Fruit fly (Drosophila melanogaster) whole organism, embryonic: ENCODE data around the gene GC2.
A peak's percentile ranks its signal among the peaks of the same experiment; 100 is the strongest.

Experiments used
- ATbp ChIP-seq: fragments of 200-800 bp; sonication (Bioruptor generic); optimal IDR thresholded peaks from 2 replicates; lab custom pipeline; 2017; ENCODE audit warnings: missing biosample characterization, mild to moderate bottlenecking, missing genetic modification characterization, missing genetic modification reagents
- Aef1 ChIP-seq: fragments of 200-800 bp; sonication (Bioruptor generic); IDR thresholded peaks from 3 replicates; pipeline ENCODE4 v1.3.6; 2022; ENCODE audit warnings: missing biosample characterization, missing genetic modification characterization
- Awh ChIP-seq: fragments of 200-800 bp; sonication (Bioruptor generic); IDR thresholded peaks from 2 replicates; pipeline ENCODE4, ENCODE4 v1.3.6; 2022; ENCODE audit warnings: missing biosample characterization, missing genetic modification characterization
- CG10209 ChIP-seq: fragments of 200-800 bp; sonication (Bioruptor generic); optimal IDR thresholded peaks from 3 replicates; lab custom pipeline; 2017; ENCODE audit warnings: missing biosample characterization, mild to moderate bottlenecking, missing genetic modification characterization, missing genetic modification reagents
- CG11085 ChIP-seq: fragments of 200-800 bp; sonication (Bioruptor generic); IDR thresholded peaks from 2 replicates; pipeline ENCODE4 v1.3.6; 2022; ENCODE audit warnings: missing biosample characterization, missing genetic modification characterization
- CG11398 ChIP-seq: fragments of 200-800 bp; sonication (Bioruptor generic); optimal IDR thresholded peaks from 2 replicates; lab custom pipeline; 2016; ENCODE audit warnings: missing biosample characterization, missing genetic modification characterization
- CG11695 ChIP-seq: fragments of 200-800 bp; sonication (Bioruptor generic); IDR thresholded peaks from 3 replicates; pipeline ENCODE4 v1.3.6; 2022; ENCODE audit warnings: missing biosample characterization, missing genetic modification characterization
- CG12104 ChIP-seq: fragments of 200-800 bp; sonication (Bioruptor generic); optimal IDR thresholded peaks from 3 replicates; lab custom pipeline; 2016; ENCODE audit warnings: missing biosample characterization, missing genetic modification characterization
- CG12219 ChIP-seq: fragments of 200-800 bp; sonication (Bioruptor generic); optimal IDR thresholded peaks from 3 replicates; lab custom pipeline; 2018; ENCODE audit warnings: missing biosample characterization, mild to moderate bottlenecking, missing genetic modification characterization
- CG13624 ChIP-seq: fragments of 200-800 bp; sonication (Bioruptor generic); optimal IDR thresholded peaks from 2 replicates; lab custom pipeline; 2016; ENCODE audit warnings: missing biosample characterization, missing genetic modification characterization
- CG15514 ChIP-seq: fragments of 200-800 bp; sonication (Bioruptor generic); optimal IDR thresholded peaks from 3 replicates; lab custom pipeline; 2017; ENCODE audit warnings: missing biosample characterization, missing genetic modification characterization, mild to moderate bottlenecking, moderate library complexity, missing genetic modification reagents
- CG1832 ChIP-seq: fragments of 200-800 bp; sonication (Bioruptor generic); optimal IDR thresholded peaks from 2 replicates; lab custom pipeline; 2017; ENCODE audit warnings: missing biosample characterization, mild to moderate bottlenecking, missing genetic modification characterization, inconsistent platforms
- CG18476 ChIP-seq: fragments of 200-800 bp; sonication (Bioruptor generic); optimal IDR thresholded peaks from 2 replicates; lab custom pipeline; 2016; ENCODE audit warnings: missing biosample characterization, mild to moderate bottlenecking, missing genetic modification characterization
- CG30403 ChIP-seq: fragments of 200-800 bp; sonication (Bioruptor generic); optimal IDR thresholded peaks from 3 replicates; lab custom pipeline; 2016; ENCODE audit warnings: missing biosample characterization, missing genetic modification characterization
- CG4328 ChIP-seq: fragments of 200-800 bp; sonication (Bioruptor generic); optimal IDR thresholded peaks from 3 replicates; lab custom pipeline; 2017; ENCODE audit warnings: missing biosample characterization, missing genetic modification reagents, missing genetic modification characterization
- CG4424 ChIP-seq: fragments of 200-800 bp; sonication (Bioruptor generic); optimal IDR thresholded peaks from 3 replicates; lab custom pipeline; 2016; ENCODE audit warnings: missing biosample characterization, missing genetic modification characterization
- CG4707 ChIP-seq: fragments of 200-800 bp; sonication (Bioruptor generic); optimal IDR thresholded peaks from 2 replicates; lab custom pipeline; 2018; ENCODE audit warnings: missing biosample characterization, mild to moderate bottlenecking, missing genetic modification characterization, moderate library complexity
- CG4820 ChIP-seq: fragments of 200-800 bp; sonication (Bioruptor generic); optimal IDR thresholded peaks from 3 replicates; lab custom pipeline; 2016; ENCODE audit warnings: missing biosample characterization, missing genetic modification characterization
- CG5180 ChIP-seq: fragments of 200-800 bp; sonication (Bioruptor generic); optimal IDR thresholded peaks from 3 replicates; lab custom pipeline; 2017; ENCODE audit warnings: missing biosample characterization, missing genetic modification characterization, mild to moderate bottlenecking, moderate library complexity, missing genetic modification reagents
- CG7839 ChIP-seq: fragments of 200-800 bp; sonication (Bioruptor generic); optimal IDR thresholded peaks from 3 replicates; lab custom pipeline; 2018; ENCODE audit warnings: missing biosample characterization, mild to moderate bottlenecking, missing genetic modification characterization, moderate library complexity
- CG8281 ChIP-seq: fragments of 200-800 bp; sonication (Bioruptor generic); optimal IDR thresholded peaks from 2 replicates; lab custom pipeline; 2018; ENCODE audit warnings: missing biosample characterization, mild to moderate bottlenecking, missing genetic modification characterization, moderate library complexity
- CrebB ChIP-seq: fragments of 200-800 bp; sonication (Bioruptor generic); optimal IDR thresholded peaks from 3 replicates; lab custom pipeline; 2018; ENCODE audit warnings: missing biosample characterization, mild to moderate bottlenecking, missing genetic modification characterization
- D19A ChIP-seq: fragments of 200-800 bp; optimal IDR thresholded peaks from 3 replicates; lab custom pipeline; 2019; ENCODE audit warnings: missing biosample characterization, mild to moderate bottlenecking, missing genetic modification characterization, moderate library complexity
- Dad ChIP-seq: fragments of 200-800 bp; sonication (Bioruptor generic); optimal IDR thresholded peaks from 3 replicates; lab custom pipeline; 2016; ENCODE audit warnings: missing biosample characterization, missing genetic modification characterization
- Doc2 ChIP-seq: fragments of 200-800 bp; sonication (Bioruptor generic); IDR thresholded peaks from 2 replicates; pipeline ENCODE4 v1.3.6; 2022; ENCODE audit warnings: missing biosample characterization, missing genetic modification characterization
- Drgx ChIP-seq: fragments of 200-800 bp; sonication (Bioruptor generic); IDR thresholded peaks from 2 replicates; pipeline ENCODE4 v1.3.6; 2022; ENCODE audit warnings: missing biosample characterization, missing genetic modification characterization
- GATAe ChIP-seq: fragments of 200-800 bp; sonication (Bioruptor generic); conservative IDR thresholded peaks from 2 replicates; pipeline ENCODE4 v1.3.6; 2022; ENCODE audit warnings: missing biosample characterization, missing genetic modification characterization
- HLH3B ChIP-seq: fragments of 200-800 bp; sonication (Bioruptor generic); IDR thresholded peaks from 2 replicates; pipeline ENCODE4 v1.3.6; 2022; ENCODE audit warnings: missing biosample characterization, missing genetic modification characterization
- Lpt ChIP-seq: fragments of >200 bp; optimal IDR thresholded peaks from 2 replicates; lab custom pipeline; 2018; ENCODE audit warnings: missing biosample characterization, missing genetic modification characterization
- Nf-YA ChIP-seq: fragments of 200-800 bp; sonication (Bioruptor generic); IDR thresholded peaks from 2 replicates; pipeline ENCODE4 v1.3.6; 2022; ENCODE audit warnings: missing biosample characterization, missing genetic modification characterization
- Nf-YC ChIP-seq: fragments of 200-800 bp; optimal IDR thresholded peaks from 3 replicates; lab custom pipeline; 2019; ENCODE audit warnings: missing biosample characterization, mild to moderate bottlenecking, missing genetic modification characterization, moderate library complexity
- Side ChIP-seq: fragments of 200-800 bp; sonication (Bioruptor generic); optimal IDR thresholded peaks from 2 replicates; lab custom pipeline; 2016; ENCODE audit warnings: missing biosample characterization, missing genetic modification characterization
- TFAM ChIP-seq: fragments of 200-800 bp; sonication (Bioruptor generic); optimal IDR thresholded peaks from 2 replicates; lab custom pipeline; 2017; ENCODE audit warnings: missing biosample characterization, missing genetic modification characterization, inconsistent platforms
- cas ChIP-seq: fragments of 200-800 bp; sonication (Bioruptor generic); IDR thresholded peaks from 2 replicates; pipeline ENCODE4 v1.3.6; 2022; ENCODE audit warnings: missing biosample characterization, missing genetic modification characterization
- crol ChIP-seq: fragments of 200-800 bp; sonication (Bioruptor generic); IDR thresholded peaks from 2 replicates; pipeline ENCODE4 v1.3.6; 2022; ENCODE audit warnings: missing biosample characterization, missing genetic modification characterization
- ems ChIP-seq: fragments of 200-800 bp; sonication (Bioruptor generic); optimal IDR thresholded peaks from 3 replicates; lab custom pipeline; 2016; ENCODE audit warnings: missing biosample characterization, missing genetic modification characterization
- fd102C ChIP-seq: fragments of 200-800 bp; sonication (Bioruptor generic); optimal IDR thresholded peaks from 2 replicates; lab custom pipeline; 2018; ENCODE audit warnings: missing biosample characterization, mild to moderate bottlenecking, missing genetic modification characterization, moderate library complexity
- gem ChIP-seq: fragments of 200-800 bp; sonication (Bioruptor generic); optimal IDR thresholded peaks from 2 replicates; lab custom pipeline; 2019; ENCODE audit warnings: missing biosample characterization, mild to moderate bottlenecking, missing genetic modification characterization, moderate library complexity
- gro ChIP-seq: fragments of 200-800 bp; sonication (Bioruptor generic); optimal IDR thresholded peaks from 2 replicates; lab custom pipeline; 2016; ENCODE audit warnings: missing biosample characterization, missing genetic modification characterization
- hbn ChIP-seq: fragments of 200-800 bp; sonication (Bioruptor generic); IDR thresholded peaks from 2 replicates; pipeline ENCODE4 v1.3.6; 2022; ENCODE audit warnings: missing biosample characterization, missing genetic modification characterization; ENCODE audit not compliant: partially characterized antibody
- klu ChIP-seq: fragments of 200-800 bp; sonication (Bioruptor generic); IDR thresholded peaks from 2 replicates; pipeline ENCODE4 v1.3.6; 2022; ENCODE audit warnings: missing biosample characterization, missing genetic modification characterization
- lilli ChIP-seq: fragments of 200-800 bp; sonication (Bioruptor generic); optimal IDR thresholded peaks from 3 replicates; lab custom pipeline; 2016; ENCODE audit warnings: missing biosample characterization, missing genetic modification characterization
- lola ChIP-seq, 3 experiments: fragments of >200 bp in 2 of 3; fragments of 200-800 bp in 1 of 3; sonication (Bioruptor generic) in 1 of 3; optimal IDR thresholded peaks; 2 replicates each; lab custom pipeline; 2017 to 2019; ENCODE audit warnings: missing biosample characterization in 3 of 3, missing genetic modification characterization in 3 of 3, mild to moderate bottlenecking in 1 of 3, moderate library complexity in 1 of 3
- mirr ChIP-seq: fragments of 200-800 bp; sonication (Bioruptor generic); optimal IDR thresholded peaks from 3 replicates; lab custom pipeline; 2018; ENCODE audit warnings: missing biosample characterization, mild to moderate bottlenecking, missing genetic modification characterization
- nom ChIP-seq: fragments of 200-800 bp; sonication (Bioruptor generic); optimal IDR thresholded peaks from 2 replicates; lab custom pipeline; 2017; ENCODE audit warnings: missing biosample characterization, missing genetic modification characterization, mild to moderate bottlenecking, moderate library complexity, missing genetic modification reagents
- p53 ChIP-seq: fragments of 200-800 bp; sonication (Bioruptor generic); optimal IDR thresholded peaks from 2 replicates; lab custom pipeline; 2016; ENCODE audit warnings: missing biosample characterization, missing genetic modification characterization
- prd ChIP-seq, 3 experiments: fragments of >200 bp in 2 of 3; fragments of 200-800 bp in 1 of 3; sonication (Bioruptor generic) in 1 of 3; optimal IDR thresholded peaks in 2 of 3; IDR thresholded peaks in 1 of 3; 2 replicates in 2 of 3; 3 replicates in 1 of 3; pipeline versions ENCODE4 v1.3.6 to Lab custom; 2017 to 2022; ENCODE audit warnings: missing biosample characterization in 1 of 3, missing genetic modification characterization in 1 of 3
- salm ChIP-seq: fragments of 200-800 bp; sonication (Bioruptor generic); optimal IDR thresholded peaks from 2 replicates; lab custom pipeline; 2018; ENCODE audit warnings: missing biosample characterization, mild to moderate bottlenecking, missing genetic modification characterization
- usp ChIP-seq: fragments of >200 bp; optimal IDR thresholded peaks from 2 replicates; lab custom pipeline; 2017; ENCODE audit warnings: missing biosample characterization, missing genetic modification characterization
- zen ChIP-seq: fragments of 200-800 bp; sonication (Bioruptor generic); optimal IDR thresholded peaks from 3 replicates; lab custom pipeline; 2018; ENCODE audit warnings: missing biosample characterization, mild to moderate bottlenecking, missing genetic modification characterization, moderate library complexity

Gene GC2

dm6 chr3R:12016828-12017280 is 45.4 kb downstream of the GC2 start, which contains the start of the genes DCAF12 and Spt3 (continued):
- no peak for TF ChIP-seq prd (optimal IDR thresholded peaks at IDR 0.05; lab: Kevin White, UChicago)
- peak; percentile 69; the same call in 2 of the 3 replicates for TF ChIP-seq prd (GFP tag; IDR thresholded peaks at IDR 0.05; lab: Robert Waterston, UW)
- TF ChIP-seq Drgx (GFP tag; lab: Robert Waterston, UW) = no peak
- no peak for TF ChIP-seq Awh (GFP tag; lab: Robert Waterston, UW)
- no peak for TF ChIP-seq CG12219 (GFP tag; lab: Kevin White, UChicago)
- no peak for TF ChIP-seq Doc2
- no peak for TF ChIP-seq TFAM (GFP tag; lab: Kevin White, UChicago)
- TF ChIP-seq klu (GFP tag; lab: Robert Waterston, UW) = no peak
- peak; percentile 33 for TF ChIP-seq CG30403 (GFP tag; lab: Kevin White, UChicago)
- no peak for TF ChIP-seq Dad (GFP tag; lab: Kevin White, UChicago)
- no peak for TF ChIP-seq CG18476
- no peak for TF ChIP-seq CG5180 (GFP tag; lab: Kevin White, UChicago)
- peak; percentile 55 for TF ChIP-seq D19A (tag; lab: Kevin White, UChicago)
- no peak for TF ChIP-seq CG4328
- no peak for TF ChIP-seq Lpt (GFP tag; lab: Kevin White, UChicago)
- 0 out of 2 replicates have a peak, but pooled peaks have one; percentile 33 for TF ChIP-seq cas (GFP tag; lab: Robert Waterston, UW)
- no peak for TF ChIP-seq CG4820 (GFP tag; lab: Kevin White, UChicago)
- TF ChIP-seq ems (GFP tag; lab: Kevin White, UChicago) = peak; percentile 78
- no peak for TF ChIP-seq CG11398 (GFP tag; lab: Kevin White, UChicago)
- no peak for TF ChIP-seq mirr (GFP tag; lab: Kevin White, UChicago)
- TF ChIP-seq CG10209 (GFP tag; lab: Kevin White, UChicago) = no peak
- no peak for TF ChIP-seq Nf-YC (tag; lab: Kevin White, UChicago)
- TF ChIP-seq Aef1 (GFP tag; lab: Robert Waterston, UW) = peak; percentile 56
- no peak for TF ChIP-seq fd102C
- TF ChIP-seq CrebB (tag; lab: Kevin White, UChicago) = no peak
- TF ChIP-seq CG7839 = no peak
- no peak for TF ChIP-seq CG8281 (tag; lab: Kevin White, UChicago)
- peak; percentile 12 for TF ChIP-seq lilli (GFP tag; lab: Kevin White, UChicago)
- TF ChIP-seq ATbp (GFP tag; lab: Kevin White, UChicago) = no peak
- TF ChIP-seq zen (tag; lab: Kevin White, UChicago) = peak; percentile 63
- TF ChIP-seq CG1832 (GFP tag; lab: Kevin White, UChicago) = no peak
- no peak for TF ChIP-seq CG4707 (GFP tag; lab: Kevin White, UChicago)
- TF ChIP-seq CG12104 = no peak
- TF ChIP-seq usp (GFP tag; lab: Kevin White, UChicago) = no peak
- peak; percentile 99 for TF ChIP-seq CG15514 (GFP tag; lab: Kevin White, UChicago)
- TF ChIP-seq gro (GFP tag; lab: Kevin White, UChicago) = no peak
- no peak for TF ChIP-seq CG11085 (GFP tag; lab: Robert Waterston, UW)
- peak; percentile 81 for TF ChIP-seq gem (tag; lab: Kevin White, UChicago)
- peak; percentile 44 for TF ChIP-seq Side (GFP tag; lab: Kevin White, UChicago)
- TF ChIP-seq HLH3B (GFP tag; lab: Robert Waterston, UW) = peak; percentile 19; the same call in 1 of the 2 replicates
- peak; percentile 42 for TF ChIP-seq CG4424 (GFP tag; lab: Kevin White, UChicago)
- no peak for TF ChIP-seq Nf-YA (GFP tag; lab: Robert Waterston, UW)
- no peak for TF ChIP-seq GATAe
- TF ChIP-seq nom (GFP tag; lab: Kevin White, UChicago) = no peak
- no peak for TF ChIP-seq p53 (GFP tag; lab: Kevin White, UChicago)
- TF ChIP-seq CG13624 (GFP tag; lab: Kevin White, UChicago) = no peak
- no peak for TF ChIP-seq CG11695 (GFP tag; lab: Robert Waterston, UW)
- peak; percentile 10 for TF ChIP-seq salm
- peak; percentile 76 for TF ChIP-seq hbn
- TF ChIP-seq lola (GFP tag; optimal IDR thresholded peaks at IDR 0.05; lab: Kevin White, UChicago) = peak in 1 of 3 experiments; percentile 63
- TF ChIP-seq crol (GFP tag; lab: Robert Waterston, UW) = no peak
